Fruit fly (Drosophila melanogaster): ENCODE data around the gene CG7059.
A peak's percentile ranks its signal among the peaks of the same experiment; 100 is the strongest.

Gene CG7059

dm6 chr3R:22424602-22425190, 35.1 kb downstream of the CG7059 start, which contains the start of gene pinta (continued):
- TF ChIP-seq cwo (GFP tag; optimal IDR thresholded peaks at IDR 0.05) (no peak), CG32772 (GFP tag; IDR thresholded peaks at IDR 0.05) (no peak), schlank (tag; optimal IDR thresholded peaks at IDR 0.05) (no peak), CG3163 (GFP tag; optimal IDR thresholded peaks at IDR 0.05) (no peak), Pdp1 (GFP tag; optimal IDR thresholded peaks at IDR 0.05) (peak in 1 of 2 experiments; percentile 91), CG13894 (tag; optimal IDR thresholded peaks at IDR 0.05) (no peak), otp (GFP tag; IDR thresholded peaks at IDR 0.05) (0 out of 3 replicates have a peak, but pooled peaks have one; percentile 2), cad (GFP tag; optimal IDR thresholded peaks at IDR 0.05) (no peak), sd (tag; optimal IDR thresholded peaks at IDR 0.05) (no peak), CG14050 (GFP tag; IDR thresholded peaks at IDR 0.05) (no peak), CG12769 (tag; optimal IDR thresholded peaks at IDR 0.05) (no peak), bab2 (GFP tag; optimal IDR thresholded peaks at IDR 0.05) (no peak), Lpt (GFP tag; optimal IDR thresholded peaks at IDR 0.05) (no peak), CG13123 (GFP tag; optimal IDR thresholded peaks at IDR 0.05) (no peak), E2f2 (GFP tag; IDR thresholded peaks at IDR 0.05) (peak; percentile 20), vvl (GFP tag; IDR thresholded peaks at IDR 0.05) (no peak), Scr (GFP tag; IDR thresholded peaks at IDR 0.05; ENCODE audit: partially characterized antibody) (peak; percentile 31; the same call in 1 of the 2 replicates), psq (GFP tag; optimal IDR thresholded peaks at IDR 0.05) (no peak), CG17612 (GFP tag; IDR thresholded peaks at IDR 0.05) (no peak), rib (GFP tag; IDR thresholded peaks at IDR 0.05) (no peak), ATbp (GFP tag; optimal IDR thresholded peaks at IDR 0.05) (no peak), B-H1 (GFP tag; IDR thresholded peaks at IDR 0.05) (no peak), gt (GFP tag; IDR thresholded peaks at IDR 0.05) (no peak), Hsf (GFP tag; optimal IDR thresholded peaks at IDR 0.05) (no peak), CG4360 (GFP tag; IDR thresholded peaks at IDR 0.05) (peak; percentile 27; the same call in 1 of the 2 replicates), CG17361 (GFP tag; IDR thresholded peaks at IDR 0.05) (no peak), D19B (GFP tag; optimal IDR thresholded peaks at IDR 0.05) (no peak), Gug (GFP tag; IDR thresholded peaks at IDR 0.05) (no peak), CG17385 (GFP tag; optimal IDR thresholded peaks at IDR 0.05) (no peak), nom (GFP tag; optimal IDR thresholded peaks at IDR 0.05) (no peak), scrt (GFP tag; optimal IDR thresholded peaks at IDR 0.05) (no peak), dm (GFP tag; optimal IDR thresholded peaks at IDR 0.05) (no peak), Atf-2 (GFP tag; optimal IDR thresholded peaks at IDR 0.05) (no peak), Rfx (GFP tag; IDR thresholded peaks at IDR 0.05) (no peak), CG16779 (GFP tag; IDR thresholded peaks at IDR 0.05) (no peak), corto (GFP tag; optimal IDR thresholded peaks at IDR 0.05) (no peak), kni (GFP tag; optimal IDR thresholded peaks at IDR 0.05) (no peak), tna (GFP tag; IDR thresholded peaks at IDR 0.05; ENCODE audit: partially characterized antibody) (no peak), CG13287 (GFP tag; IDR thresholded peaks at IDR 0.05; ENCODE audit: partially characterized antibody) (peak; percentile 54), az2 (GFP tag; optimal IDR thresholded peaks at IDR 0.05) (no peak), CG10431 (GFP tag; optimal IDR thresholded peaks at IDR 0.05) (no peak), sr (GFP tag; IDR thresholded peaks at IDR 0.05) (no peak), slou (GFP tag; optimal IDR thresholded peaks at IDR 0.05) (no peak), abd-A (tag; optimal IDR thresholded peaks at IDR 0.05) (no peak), CG4328 (GFP tag; optimal IDR thresholded peaks at IDR 0.05) (no peak), sens-2 (GFP tag; IDR thresholded peaks at IDR 0.05) (no peak), Gsc (GFP tag; IDR thresholded peaks at IDR 0.05) (no peak), exex (tag; optimal IDR thresholded peaks at IDR 0.05) (no peak), Elba2 (GFP tag; optimal IDR thresholded peaks at IDR 0.05) (no peak), fd64A (GFP tag; optimal IDR thresholded peaks at IDR 0.05) (no peak), CG10543 (GFP tag; optimal IDR thresholded peaks at IDR 0.05) (no peak)
